Worm (Caenorhabditis elegans) whole organism, L1 larva: ENCODE measurements around the gene hgrs-1.

Source experiments
- C04F5.9 ChIP-seq: sonication (generic microtip); optimal IDR thresholded peaks from 2 replicates; lab custom pipeline; 2016; ENCODE audit warnings: missing genetic modification characterization, missing compliant biosample characterization
- C16A3.4 ChIP-seq: fragments of 150-350 bp; optimal IDR thresholded peaks from 2 replicates; lab custom pipeline; 2014; ENCODE audit warnings: missing biosample characterization, missing genetic modification characterization
- F16B12.6 ChIP-seq: fragments of 150-350 bp; optimal IDR thresholded peaks from 2 replicates; lab custom pipeline; 2014; ENCODE audit warnings: missing biosample characterization, missing genetic modification characterization
- aha-1 ChIP-seq: fragments of 150-350 bp; optimal IDR thresholded peaks from 2 replicates; lab custom pipeline; 2014; ENCODE audit warnings: missing biosample characterization, missing genetic modification characterization
- alr-1 ChIP-seq: fragments of 200-800 bp; sonication (Bioruptor generic); optimal IDR thresholded peaks from 2 replicates; lab custom pipeline; 2018; ENCODE audit warnings: borderline replicate concordance, mild to moderate bottlenecking, missing genetic modification characterization, missing compliant biosample characterization
- ceh-8 ChIP-seq: fragments of 200-800 bp; sonication (Bioruptor generic); optimal IDR thresholded peaks from 2 replicates; lab custom pipeline; 2018; ENCODE audit warnings: mild to moderate bottlenecking, missing genetic modification characterization, moderate library complexity, missing compliant biosample characterization
- ceh-82 ChIP-seq, 3 experiments: fragments of 150-350 bp in 1 of 3; sonication (generic microtip) in 2 of 3; optimal IDR thresholded peaks; 2 replicates each; lab custom pipeline; 2014 to 2017; ENCODE audit warnings: missing biosample characterization in 3 of 3, missing genetic modification characterization in 3 of 3
- ceh-90 ChIP-seq: sonication (generic microtip); optimal IDR thresholded peaks from 2 replicates; lab custom pipeline; 2016; ENCODE audit warnings: missing genetic modification characterization, missing compliant biosample characterization
- dpl-1 ChIP-seq, 3 experiments: fragments of 150-350 bp in 2 of 3; sonication (generic microtip) in 1 of 3; optimal IDR thresholded peaks; 2 replicates each; lab custom pipeline; 2014 to 2017; ENCODE audit warnings: missing biosample characterization in 3 of 3, missing genetic modification characterization in 3 of 3, missing genetic modification reagents in 3 of 3
- dsc-1 ChIP-seq: sonication (generic microtip); optimal IDR thresholded peaks from 2 replicates; lab custom pipeline; 2016; ENCODE audit warnings: mild to moderate bottlenecking, missing genetic modification characterization, missing compliant biosample characterization
- elt-2 ChIP-seq: sonication (generic microtip); optimal IDR thresholded peaks from 2 replicates; lab custom pipeline; 2016; ENCODE audit warnings: missing genetic modification characterization, mild to moderate bottlenecking, inconsistent platforms, missing compliant biosample characterization, missing genetic modification reagents
- elt-3 ChIP-seq, 6 experiments: fragments of 150-350 bp in 1 of 6; sonication (generic microtip); optimal IDR thresholded peaks; 2 replicates each; lab custom pipeline; 2017 to 2018; ENCODE audit warnings: missing biosample characterization in 6 of 6, missing genetic modification characterization in 6 of 6, inconsistent platforms in 1 of 6
- fkh-10 ChIP-seq: sonication (generic microtip); optimal IDR thresholded peaks from 2 replicates; lab custom pipeline; 2017; ENCODE audit warnings: missing biosample characterization, missing genetic modification reagents, missing genetic modification characterization
- fkh-4 ChIP-seq: sonication (generic microtip); optimal IDR thresholded peaks from 2 replicates; lab custom pipeline; 2016; ENCODE audit warnings: missing compliant biosample characterization, missing genetic modification characterization, borderline replicate concordance
- fkh-8 ChIP-seq: sonication (generic microtip); optimal IDR thresholded peaks from 2 replicates; lab custom pipeline; 2016; ENCODE audit warnings: mild to moderate bottlenecking, missing genetic modification characterization, missing compliant biosample characterization
- hlh-17 ChIP-seq: fragments of 200-800 bp; sonication (Bioruptor generic); optimal IDR thresholded peaks from 2 replicates; lab custom pipeline; 2018; ENCODE audit warnings: missing genetic modification characterization, mild to moderate bottlenecking, missing compliant biosample characterization, moderate library complexity, borderline replicate concordance
- lin-15B ChIP-seq: fragments of 150-350 bp; sonication (generic microtip); optimal IDR thresholded peaks from 3 replicates; lab custom pipeline; 2014; ENCODE audit warnings: missing biosample characterization, missing genetic modification characterization
- mdl-1 ChIP-seq, 2 experiments: fragments of 150-350 bp; optimal IDR thresholded peaks; 2 replicates each; lab custom pipeline; 2014 to 2017; ENCODE audit warnings: missing biosample characterization in 2 of 2, missing genetic modification characterization in 2 of 2, inconsistent platforms in 1 of 2
- nhr-11 ChIP-seq: fragments of 150-350 bp; optimal IDR thresholded peaks from 2 replicates; lab custom pipeline; 2014; ENCODE audit warnings: missing biosample characterization, missing genetic modification characterization
- nhr-19 ChIP-seq: fragments of 200-800 bp; sonication (Bioruptor generic); conservative IDR thresholded peaks from 2 replicates; pipeline ENCODE4 v1.3.6; 2022; ENCODE audit warnings: missing genetic modification characterization, missing compliant biosample characterization
- nhr-20 ChIP-seq: sonication (generic microtip); optimal IDR thresholded peaks from 2 replicates; lab custom pipeline; 2016; ENCODE audit warnings: mild to moderate bottlenecking, missing genetic modification characterization, missing compliant biosample characterization
- nhr-237 ChIP-seq: fragments of 150-350 bp; optimal IDR thresholded peaks from 2 replicates; lab custom pipeline; 2014; ENCODE audit warnings: missing biosample characterization, missing genetic modification characterization
- nhr-28 ChIP-seq: fragments of 150-350 bp; optimal IDR thresholded peaks from 2 replicates; lab custom pipeline; 2014; ENCODE audit warnings: missing biosample characterization, missing genetic modification characterization
- nhr-47 ChIP-seq: sonication (generic microtip); optimal IDR thresholded peaks from 2 replicates; lab custom pipeline; 2016; ENCODE audit warnings: mild to moderate bottlenecking, missing genetic modification characterization, moderate library complexity, missing compliant biosample characterization
- nhr-84 ChIP-seq: sonication (generic microtip); optimal IDR thresholded peaks from 2 replicates; lab custom pipeline; 2017; ENCODE audit warnings: missing biosample characterization, missing genetic modification characterization
- nhr-85 ChIP-seq: sonication (generic microtip); peaks from one replicate; lab custom pipeline; 2016; ENCODE audit warnings: missing genetic modification characterization, inconsistent platforms, missing compliant biosample characterization
- pag-3 ChIP-seq: sonication (generic microtip); optimal IDR thresholded peaks from 2 replicates; lab custom pipeline; 2017; ENCODE audit warnings: missing genetic modification characterization, mild to moderate bottlenecking, missing compliant biosample characterization, antibody characterized with exemption, borderline replicate concordance; ENCODE audit not compliant: insufficient read depth
- pqm-1 ChIP-seq: sonication (generic microtip); optimal IDR thresholded peaks from 3 replicates; lab custom pipeline; 2017; ENCODE audit warnings: missing biosample characterization, missing genetic modification characterization
- rnt-1 ChIP-seq: sonication (generic microtip); optimal IDR thresholded peaks from 2 replicates; lab custom pipeline; 2016; ENCODE audit warnings: mild to moderate bottlenecking, missing genetic modification characterization, moderate library complexity, missing compliant biosample characterization
- snpc-4 ChIP-seq: fragments of 150-350 bp; optimal IDR thresholded peaks from 2 replicates; lab custom pipeline; 2014; ENCODE audit warnings: missing biosample characterization, missing genetic modification characterization
- sox-4 ChIP-seq: sonication (generic microtip); optimal IDR thresholded peaks from 2 replicates; lab custom pipeline; 2016; ENCODE audit warnings: missing genetic modification characterization, missing compliant biosample characterization
- sup-37 ChIP-seq: fragments of 200-800 bp; sonication (Bioruptor generic); optimal IDR thresholded peaks from 2 replicates; lab custom pipeline; 2018; ENCODE audit warnings: mild to moderate bottlenecking, missing genetic modification characterization, missing compliant biosample characterization
- swsn-7 ChIP-seq: sonication (generic microtip); optimal IDR thresholded peaks from 2 replicates; lab custom pipeline; 2016; ENCODE audit warnings: missing genetic modification characterization, missing compliant biosample characterization
- vab-15 ChIP-seq: sonication (generic microtip); optimal IDR thresholded peaks from 2 replicates; lab custom pipeline; 2017; ENCODE audit warnings: missing genotype, mild to moderate bottlenecking, missing genetic modification characterization, missing compliant biosample characterization
- xbp-1 ChIP-seq: sonication (generic microtip); optimal IDR thresholded peaks from 2 replicates; lab custom pipeline; 2016; ENCODE audit warnings: missing genetic modification characterization, missing compliant biosample characterization
- ztf-11 ChIP-seq, 2 experiments: sonication (generic microtip); optimal IDR thresholded peaks; 2 replicates each; lab custom pipeline; 2016 to 2017; ENCODE audit warnings: missing genetic modification characterization in 2 of 2, missing biosample characterization in 1 of 2, missing compliant biosample characterization in 1 of 2

Gene hgrs-1

ce11 chrIV:8159995-8160394 is 45.9 kb downstream of the hgrs-1 start:
- TF ChIP-seq dsc-1 (tag; lab: Kevin White, UChicago) (no peak), elt-2 (tag; lab: Kevin White, UChicago) (peak; percentile 61), hlh-17 (no peak), nhr-237 (tag; lab: Kevin White, UChicago) (no peak)

- TF ChIP-seq C04F5.9 (tag; lab: Kevin White, UChicago) (no peak), swsn-7 (tag; lab: Kevin White, UChicago) (no peak), nhr-11 (tag; lab: Kevin White, UChicago) (no peak), aha-1 (tag; lab: Kevin White, UChicago) (no peak), lin-15B (tag; lab: Kevin White, UChicago) (no peak), elt-3 (tag; optimal IDR thresholded peaks at IDR 0.05; lab: Kevin White, UChicago) (no peak), ceh-82 (tag; optimal IDR thresholded peaks at IDR 0.05; lab: Kevin White, UChicago) (no peak), snpc-4 (tag; lab: Kevin White, UChicago) (no peak), ztf-11 (tag; optimal IDR thresholded peaks at IDR 0.05; lab: Kevin White, UChicago) (no peak), fkh-4 (tag; lab: Kevin White, UChicago) (no peak), ceh-8 (GFP tag; lab: Kevin White, UChicago) (no peak), pqm-1 (tag; lab: Kevin White, UChicago) (no peak), sox-4 (tag; lab: Kevin White, UChicago) (no peak), dpl-1 (GFP tag; optimal IDR thresholded peaks at IDR 0.05; lab: Kevin White, UChicago) (no peak), fkh-8 (tag; lab: Kevin White, UChicago) (no peak), nhr-237 (tag; lab: Kevin White, UChicago) (no peak)
These were observed 46.8 kb downstream of the hgrs-1 start, which contains the start of gene faah-1 for ce11 chrIV:8159087-8159486. Gene faah-1, plus strand, starts transcription at chrIV:8159387.

ce11 chrIV:8157161-8157560 is 48.7 kb downstream of the hgrs-1 start, which contains the start of gene B0218.5:
Gene B0218.5, minus strand, starts transcription at chrIV:8157261.
- TF ChIP-seq nhr-28 (tag; lab: Kevin White, UChicago): no peak
- no peak for TF ChIP-seq xbp-1 (tag; lab: Kevin White, UChicago)
- TF ChIP-seq nhr-20 (tag; lab: Kevin White, UChicago): no peak

- TF ChIP-seq C16A3.4 (tag; lab: Kevin White, UChicago): no peak
- TF ChIP-seq pag-3: no peak
- TF ChIP-seq nhr-85 (tag; lab: Kevin White, UChicago): no peak
- TF ChIP-seq vab-15 (tag; lab: Kevin White, UChicago): no peak
- no peak for TF ChIP-seq rnt-1 (tag; lab: Kevin White, UChicago)
- no peak for TF ChIP-seq nhr-47
- no peak for TF ChIP-seq F16B12.6 (tag; lab: Kevin White, UChicago)
- TF ChIP-seq alr-1 (tag; lab: Kevin White, UChicago): no peak
- TF ChIP-seq elt-2 (tag; lab: Kevin White, UChicago): no peak
- TF ChIP-seq fkh-10 (GFP tag; lab: Kevin White, UChicago): no peak
- TF ChIP-seq nhr-84: no peak
- TF ChIP-seq mdl-1 (tag; optimal IDR thresholded peaks at IDR 0.05; lab: Kevin White, UChicago): no peak
- TF ChIP-seq nhr-19: no peak
- no peak for TF ChIP-seq sup-37 (GFP tag; lab: Kevin White, UChicago)
- TF ChIP-seq swsn-7 (tag; lab: Kevin White, UChicago): no peak
- TF ChIP-seq ceh-90 (tag; lab: Kevin White, UChicago): no peak
These were observed 50.9 kb downstream of the hgrs-1 start for ce11 chrIV:8154966-8155365.
